Fruit fly (Drosophila melanogaster): ENCODE data around the gene Ing3.

dm6 chrX:18682815-18683214, 29.9 kb upstream of the Ing3 start:
- TF ChIP-seq Eip75B (GFP tag; optimal IDR thresholded peaks at IDR 0.05) (no peak), CG16779 (tag; optimal IDR thresholded peaks at IDR 0.05) (no peak), CG3032 (tag; optimal IDR thresholded peaks at IDR 0.05) (no peak), achi (GFP tag; optimal IDR thresholded peaks at IDR 0.05) (no peak), CG10669 (GFP tag; optimal IDR thresholded peaks at IDR 0.05) (no peak), Blimp-1 (GFP tag; optimal IDR thresholded peaks at IDR 0.05) (no peak), CG1621 (tag; optimal IDR thresholded peaks at IDR 0.05) (no peak)
